Worm (Caenorhabditis elegans): ENCODE results near the gene spat-2.
A peak's percentile ranks its signal among the peaks of the same experiment; 100 is the strongest.

spat-2 gene

DNA sequence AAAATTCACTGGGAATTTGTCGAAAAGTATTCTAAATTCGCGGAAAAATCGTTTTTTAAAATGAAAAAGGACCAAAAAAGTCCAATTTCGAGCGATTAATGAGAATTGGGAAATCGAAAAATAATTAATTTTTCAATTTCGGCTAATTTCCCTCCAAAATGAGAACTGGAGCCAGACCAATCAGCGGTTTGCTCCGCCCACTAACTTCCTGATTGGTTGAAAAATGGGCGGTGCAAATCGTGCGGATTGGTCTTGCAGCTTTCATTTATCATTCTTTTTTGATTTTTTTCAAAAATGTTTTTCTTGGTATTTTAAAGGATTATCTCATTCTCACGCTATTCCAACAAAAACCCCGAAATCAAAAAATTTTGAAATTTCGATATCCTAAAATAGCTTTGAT is 17.3 kb downstream of the spat-2 start:
- TF ChIP-seq ets-7 (tag; optimal IDR thresholded peaks at IDR 0.05) (no peak), tbx-37 (GFP tag; conservative IDR thresholded peaks at IDR 0.05) (no peak)

DNA sequence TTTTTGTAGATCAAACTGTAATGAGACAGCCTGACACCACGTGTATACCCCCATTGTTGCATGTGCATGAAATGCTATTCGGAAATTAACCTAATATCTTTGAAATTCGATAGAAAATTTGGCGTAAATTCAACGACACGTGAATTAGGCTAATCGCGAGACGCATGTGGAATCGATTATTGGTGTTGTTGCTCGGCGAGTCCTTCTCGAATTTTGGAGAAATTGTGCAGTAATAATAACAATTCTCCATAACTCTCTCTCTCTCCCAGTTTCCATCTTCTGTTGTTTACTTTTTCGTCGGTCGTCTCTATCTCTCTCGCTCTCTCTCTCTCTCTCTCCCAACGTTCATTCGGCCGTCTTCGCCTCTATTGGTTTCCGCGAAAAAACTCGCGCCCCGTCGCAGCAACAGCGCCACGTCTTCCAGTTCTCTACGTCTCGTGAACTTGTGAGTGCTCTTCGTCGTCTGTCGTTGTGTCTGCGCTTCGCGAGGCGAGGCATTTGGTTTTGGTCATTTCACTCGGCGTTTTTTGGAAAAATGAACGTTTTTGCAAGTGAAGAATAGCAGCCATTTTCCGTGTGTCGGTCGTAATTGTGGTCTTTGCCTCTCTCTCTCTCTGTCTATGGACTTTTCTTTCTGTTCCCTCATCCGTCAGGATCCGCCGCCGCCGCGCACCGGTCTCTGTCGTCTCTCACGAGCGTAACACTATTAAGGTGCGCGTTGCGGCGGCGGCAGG is 18.0 kb downstream of the spat-2 start:
- TF ChIP-seq tra-4 (tag; optimal IDR thresholded peaks at IDR 0.05), result no peak

DNA sequence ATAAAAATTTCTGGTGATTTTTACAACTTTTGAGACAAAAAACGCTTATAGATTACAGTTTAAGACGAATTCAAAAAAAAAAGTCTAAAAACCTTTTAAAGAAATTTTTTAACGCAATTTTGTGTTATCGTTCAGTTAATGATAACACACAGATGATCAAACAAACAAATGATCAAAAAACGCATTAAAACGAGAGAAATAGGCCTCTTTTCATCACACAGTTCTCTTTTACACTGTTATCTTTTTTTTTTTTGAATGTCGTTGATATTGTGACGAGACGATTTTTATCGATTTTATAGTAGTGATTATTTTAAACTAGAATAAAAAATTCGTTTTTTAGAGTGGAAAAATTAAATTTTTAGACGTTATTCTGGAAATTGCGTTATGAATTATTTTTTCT is 23.0 kb downstream of the spat-2 start:
- no peak for TF ChIP-seq B0310.2 (tag; optimal IDR thresholded peaks at IDR 0.05)
- TF ChIP-seq tbx-11 (GFP tag; IDR thresholded peaks at IDR 0.05), result no peak
- no peak for TF ChIP-seq hnd-1 (tag; optimal IDR thresholded peaks at IDR 0.05)
- TF ChIP-seq hmg-4 (GFP tag; optimal IDR thresholded peaks at IDR 0.05), result no peak
- no peak for TF ChIP-seq F13C5.2 (tag; optimal IDR thresholded peaks at IDR 0.05)
- no peak for TF ChIP-seq scrt-1 (GFP tag; IDR thresholded peaks at IDR 0.05)
- no peak for TF ChIP-seq aly-1 (tag; optimal IDR thresholded peaks at IDR 0.05)
- no peak for TF ChIP-seq ceh-36 (tag; optimal IDR thresholded peaks at IDR 0.05)
- TF ChIP-seq tbx-37 (GFP tag; conservative IDR thresholded peaks at IDR 0.05), result no peak

- TF ChIP-seq sea-1 (GFP tag; conservative IDR thresholded peaks at IDR 0.05) (no peak), F13C5.2 (tag; optimal IDR thresholded peaks at IDR 0.05) (peak; percentile 52)
Observed at ce11 chrIII:11063259-11063658, 26.5 kb downstream of the spat-2 start, which contains the start of gene rsa-2. TSS of gene rsa-2 (plus strand) at chrIII:11063479.

- TF ChIP-seq hnd-1 (tag; optimal IDR thresholded peaks at IDR 0.05), result no peak
- no peak for TF ChIP-seq B0310.2 (tag; optimal IDR thresholded peaks at IDR 0.05)
- no peak for TF ChIP-seq ceh-36 (tag; optimal IDR thresholded peaks at IDR 0.05)
- no peak for TF ChIP-seq pes-1 (GFP tag; IDR thresholded peaks at IDR 0.05)
- TF ChIP-seq sea-1 (GFP tag; conservative IDR thresholded peaks at IDR 0.05), result no peak
- no peak for TF ChIP-seq scrt-1 (GFP tag; IDR thresholded peaks at IDR 0.05)
- no peak for TF ChIP-seq flt-1 (GFP tag; IDR thresholded peaks at IDR 0.05)
- TF ChIP-seq tbx-11 (GFP tag; IDR thresholded peaks at IDR 0.05), result no peak
- no peak for TF ChIP-seq ama-1 (optimal IDR thresholded peaks at IDR 0.05)
- TF ChIP-seq tbx-37 (GFP tag; conservative IDR thresholded peaks at IDR 0.05), result no peak
- TF ChIP-seq aly-1 (tag; optimal IDR thresholded peaks at IDR 0.05), result no peak
- no peak for TF ChIP-seq tra-4 (tag; optimal IDR thresholded peaks at IDR 0.05)
- no peak for TF ChIP-seq hmbx-1 (tag; optimal IDR thresholded peaks at IDR 0.05)
- TF ChIP-seq ets-7 (tag; optimal IDR thresholded peaks at IDR 0.05), result no peak
- no peak for TF ChIP-seq hmg-4 (GFP tag; optimal IDR thresholded peaks at IDR 0.05)
- TF ChIP-seq ceh-13 (GFP tag; optimal IDR thresholded peaks at IDR 0.05), result no peak
- TF ChIP-seq F13C5.2 (tag; optimal IDR thresholded peaks at IDR 0.05), result no peak
Observed at ce11 chrIII:11064576-11064975, 27.8 kb downstream of the spat-2 start.

ce11 chrIII:11066691-11067090 is 30.0 kb downstream of the spat-2 start:
- TF ChIP-seq B0310.2 (tag; optimal IDR thresholded peaks at IDR 0.05), result no peak
- TF ChIP-seq hmg-4 (GFP tag; optimal IDR thresholded peaks at IDR 0.05), result no peak
- TF ChIP-seq hmbx-1 (tag; optimal IDR thresholded peaks at IDR 0.05), result no peak
- no peak; the same call in 1 of the 2 replicates for TF ChIP-seq tbx-37 (GFP tag; conservative IDR thresholded peaks at IDR 0.05)
- TF ChIP-seq tbx-11 (GFP tag; IDR thresholded peaks at IDR 0.05), result peak; percentile 45; the same call in 1 of the 2 replicates
- TF ChIP-seq hnd-1 (tag; optimal IDR thresholded peaks at IDR 0.05), result peak; percentile 34
- peak; percentile 50; the same call in 1 of the 2 replicates for TF ChIP-seq scrt-1 (GFP tag; IDR thresholded peaks at IDR 0.05)
- 0 out of 2 replicates have a peak, but pooled peaks have one; percentile 34 for TF ChIP-seq flt-1 (GFP tag; IDR thresholded peaks at IDR 0.05)
- peak; percentile 50; the same call in 1 of the 2 replicates for TF ChIP-seq pes-1 (GFP tag; IDR thresholded peaks at IDR 0.05)

DNA sequence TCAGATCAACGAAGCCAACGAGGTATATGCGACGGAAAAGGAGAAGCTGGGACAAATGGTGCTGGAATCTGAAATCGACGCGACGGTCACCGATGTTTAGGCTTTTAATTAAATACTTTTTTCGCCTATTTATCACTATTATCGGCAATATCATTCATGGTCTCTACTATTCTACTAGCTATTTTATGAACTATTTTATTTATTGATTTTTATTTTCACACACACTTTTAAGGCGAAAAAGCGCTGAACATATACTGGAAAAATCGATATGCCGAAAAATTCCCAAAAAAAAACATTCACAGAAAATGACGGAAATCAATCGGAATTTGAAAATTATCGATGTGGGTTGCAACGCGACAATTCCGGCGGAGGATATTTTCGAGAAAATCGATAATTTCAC is 31.8 kb downstream of the spat-2 start, which contains the start of gene W09D6.1:
W09D6.1 (plus strand) TSS at position 301 of the 400 bp plus-strand sequence.
- TF ChIP-seq tra-4 (tag; optimal IDR thresholded peaks at IDR 0.05) (no peak), sea-1 (GFP tag; conservative IDR thresholded peaks at IDR 0.05) (no peak), ceh-36 (tag; optimal IDR thresholded peaks at IDR 0.05) (no peak), pes-1 (GFP tag; IDR thresholded peaks at IDR 0.05) (no peak), ama-1 (optimal IDR thresholded peaks at IDR 0.05) (no peak), ceh-13 (GFP tag; optimal IDR thresholded peaks at IDR 0.05) (no peak), B0310.2 (tag; optimal IDR thresholded peaks at IDR 0.05) (no peak), hnd-1 (tag; optimal IDR thresholded peaks at IDR 0.05) (no peak), aly-1 (tag; optimal IDR thresholded peaks at IDR 0.05) (no peak), hmbx-1 (tag; optimal IDR thresholded peaks at IDR 0.05) (no peak), hmg-4 (GFP tag; optimal IDR thresholded peaks at IDR 0.05) (no peak), F13C5.2 (tag; optimal IDR thresholded peaks at IDR 0.05) (no peak), scrt-1 (GFP tag; IDR thresholded peaks at IDR 0.05) (no peak), ets-7 (tag; optimal IDR thresholded peaks at IDR 0.05) (no peak), flt-1 (GFP tag; IDR thresholded peaks at IDR 0.05) (no peak), tbx-37 (GFP tag; conservative IDR thresholded peaks at IDR 0.05) (no peak), tbx-11 (GFP tag; IDR thresholded peaks at IDR 0.05) (no peak)

ce11 chrIII:11069265-11069664 is 32.5 kb downstream of the spat-2 start:
- TF ChIP-seq pes-1 (GFP tag; IDR thresholded peaks at IDR 0.05) (no peak), hmg-4 (GFP tag; optimal IDR thresholded peaks at IDR 0.05) (no peak), ets-7 (tag; optimal IDR thresholded peaks at IDR 0.05) (no peak), tbx-37 (GFP tag; conservative IDR thresholded peaks at IDR 0.05) (no peak), B0310.2 (tag; optimal IDR thresholded peaks at IDR 0.05) (no peak), ceh-36 (tag; optimal IDR thresholded peaks at IDR 0.05) (no peak), flt-1 (GFP tag; IDR thresholded peaks at IDR 0.05) (no peak), ama-1 (optimal IDR thresholded peaks at IDR 0.05) (no peak), aly-1 (tag; optimal IDR thresholded peaks at IDR 0.05) (no peak), hmbx-1 (tag; optimal IDR thresholded peaks at IDR 0.05) (no peak), scrt-1 (GFP tag; IDR thresholded peaks at IDR 0.05) (no peak), sea-1 (GFP tag; conservative IDR thresholded peaks at IDR 0.05) (no peak), F13C5.2 (tag; optimal IDR thresholded peaks at IDR 0.05) (no peak)
